Worm (Caenorhabditis elegans) whole organism, young adult: Measurements from ENCODE around the gene grd-13.

Experiments used
- B0019.2 ChIP-seq: fragments of 200-800 bp; sonication (Bioruptor generic); conservative IDR thresholded peaks from 2 replicates; pipeline ENCODE4 v1.3.6; 2022; ENCODE audit warnings: missing genetic modification reagents, missing genetic modification characterization, missing compliant biosample characterization
- B0336.3 ChIP-seq: fragments of 200-800 bp; sonication (Bioruptor generic); IDR thresholded peaks from 2 replicates; pipeline ENCODE4 v1.3.6; 2022; ENCODE audit warnings: missing genetic modification characterization, missing compliant biosample characterization
- F22D6.2 ChIP-seq: sonication (generic microtip); optimal IDR thresholded peaks from 2 replicates; lab custom pipeline; 2016; ENCODE audit warnings: mild to moderate bottlenecking, missing genetic modification characterization, missing compliant biosample characterization
- F23B12.7 ChIP-seq: sonication (generic microtip); optimal IDR thresholded peaks from 2 replicates; lab custom pipeline; 2017; ENCODE audit warnings: missing genetic modification characterization, mild to moderate bottlenecking, missing compliant biosample characterization, antibody characterized with exemption, moderate library complexity; ENCODE audit not compliant: insufficient read depth
- F33H1.4 ChIP-seq: fragments of 200-800 bp; sonication (Bioruptor generic); IDR thresholded peaks from 2 replicates; pipeline ENCODE4 v1.3.6; 2022; ENCODE audit warnings: missing genetic modification reagents, missing genetic modification characterization, missing compliant biosample characterization
- K11D2.4 ChIP-seq: fragments of 200-800 bp; sonication (Bioruptor generic); IDR thresholded peaks from 2 replicates; pipeline ENCODE4 v1.3.6; 2022; ENCODE audit warnings: missing genetic modification reagents, missing genetic modification characterization, missing compliant biosample characterization
- T07F8.4 ChIP-seq: sonication (generic microtip); optimal IDR thresholded peaks from 2 replicates; lab custom pipeline; 2016; ENCODE audit warnings: mild to moderate bottlenecking, missing genetic modification characterization, moderate library complexity, missing compliant biosample characterization
- Y56A3A.18 ChIP-seq: fragments of 200-800 bp; sonication (Bioruptor generic); IDR thresholded peaks from 2 replicates; pipeline ENCODE4 v1.3.6; 2022; ENCODE audit warnings: missing genetic modification reagents, missing genetic modification characterization, missing compliant biosample characterization
- akir-1 ChIP-seq: fragments of 200-800 bp; sonication (Bioruptor generic); optimal IDR thresholded peaks from 2 replicates; lab custom pipeline; 2018; ENCODE audit warnings: mild to moderate bottlenecking, missing genetic modification characterization, moderate library complexity, missing compliant biosample characterization
- aptf-2 ChIP-seq: fragments of 200-800 bp; sonication (Bioruptor generic); conservative IDR thresholded peaks from 2 replicates; pipeline ENCODE4 v1.3.6; 2022; ENCODE audit warnings: missing genetic modification reagents, missing genetic modification characterization, missing compliant biosample characterization
- aptf-3 ChIP-seq: fragments of 200-800 bp; sonication (Bioruptor generic); IDR thresholded peaks from 2 replicates; pipeline ENCODE4 v1.3.6; 2022; ENCODE audit warnings: missing genetic modification characterization, missing compliant biosample characterization
- athp-1 ChIP-seq: sonication (generic microtip); optimal IDR thresholded peaks from 2 replicates; lab custom pipeline; 2017; ENCODE audit warnings: mild to moderate bottlenecking, missing genetic modification characterization, missing compliant biosample characterization
- cebp-2 ChIP-seq: fragments of 200-800 bp; sonication (Bioruptor generic); IDR thresholded peaks from 2 replicates; pipeline ENCODE4 v1.3.6; 2022; ENCODE audit warnings: missing genetic modification characterization, missing compliant biosample characterization
- ceh-100 ChIP-seq: fragments of 200-800 bp; sonication (Bioruptor generic); IDR thresholded peaks from 2 replicates; pipeline ENCODE4 v1.3.6; 2022; ENCODE audit warnings: missing genetic modification reagents, missing genetic modification characterization, missing compliant biosample characterization
- ceh-27 ChIP-seq: fragments of 200-800 bp; sonication (Bioruptor generic); optimal IDR thresholded peaks from 2 replicates; lab custom pipeline; 2018; ENCODE audit warnings: mild to moderate bottlenecking, missing genetic modification characterization, moderate library complexity, missing compliant biosample characterization
- ceh-40 ChIP-seq: fragments of 200-800 bp; sonication (Bioruptor generic); IDR thresholded peaks from 2 replicates; pipeline ENCODE4 v1.3.6; 2022; ENCODE audit warnings: missing genetic modification characterization, missing compliant biosample characterization
- chd-7 ChIP-seq: sonication (generic microtip); optimal IDR thresholded peaks from 2 replicates; lab custom pipeline; 2016; ENCODE audit warnings: mild to moderate bottlenecking, missing genetic modification characterization, moderate library complexity, missing compliant biosample characterization
- die-1 ChIP-seq: sonication (generic microtip); optimal IDR thresholded peaks from 2 replicates; lab custom pipeline; 2016; ENCODE audit warnings: missing genotype, mild to moderate bottlenecking, missing genetic modification characterization, missing compliant biosample characterization
- dpff-1 ChIP-seq: sonication (generic microtip); optimal IDR thresholded peaks from 2 replicates; lab custom pipeline; 2017; ENCODE audit warnings: mild to moderate bottlenecking, missing genetic modification characterization, missing compliant biosample characterization
- efl-1 ChIP-seq: fragments of 150-350 bp; optimal IDR thresholded peaks from 2 replicates; lab custom pipeline; 2014; ENCODE audit warnings: missing biosample characterization, missing genetic modification reagents, missing genetic modification characterization
- lag-1 ChIP-seq: fragments of 200-800 bp; sonication (Bioruptor generic); IDR thresholded peaks from 2 replicates; pipeline ENCODE4 v1.3.6; 2022; ENCODE audit warnings: missing genetic modification reagents, missing genetic modification characterization, missing compliant biosample characterization
- lin-40 ChIP-seq: sonication (generic microtip); optimal IDR thresholded peaks from 2 replicates; lab custom pipeline; 2016; ENCODE audit warnings: missing genetic modification characterization, mild to moderate bottlenecking, missing compliant biosample characterization, missing genotype, missing genetic modification reagents
- lir-1 ChIP-seq: fragments of 200-800 bp; sonication (Bioruptor generic); conservative IDR thresholded peaks from 2 replicates; pipeline ENCODE4 v1.3.6; 2022; ENCODE audit warnings: missing genetic modification reagents, missing genetic modification characterization, missing compliant biosample characterization
- lsy-27 ChIP-seq: sonication (generic microtip); optimal IDR thresholded peaks from 2 replicates; lab custom pipeline; 2017; ENCODE audit warnings: missing genetic modification characterization, mild to moderate bottlenecking, missing compliant biosample characterization, antibody characterized with exemption, missing genotype, borderline replicate concordance; ENCODE audit not compliant: insufficient read depth
- madf-6 ChIP-seq: fragments of 200-800 bp; sonication (Bioruptor generic); IDR thresholded peaks from 2 replicates; pipeline ENCODE4 v1.3.6; 2022; ENCODE audit warnings: missing genetic modification reagents, missing genetic modification characterization, missing compliant biosample characterization
- mes-4 ChIP-seq: sonication (generic microtip); optimal IDR thresholded peaks from 2 replicates; lab custom pipeline; 2016; ENCODE audit warnings: missing genotype, missing genetic modification characterization, missing compliant biosample characterization
- mxl-1 ChIP-seq: sonication (generic microtip); optimal IDR thresholded peaks from 2 replicates; lab custom pipeline; 2016; ENCODE audit warnings: missing genetic modification characterization, missing compliant biosample characterization
- nfya-1 ChIP-seq: sonication (generic microtip); optimal IDR thresholded peaks from 2 replicates; lab custom pipeline; 2017; ENCODE audit warnings: antibody characterized with exemption, missing compliant biosample characterization, missing genetic modification characterization, borderline replicate concordance; ENCODE audit not compliant: insufficient read depth
- nhr-27 ChIP-seq: fragments of 200-800 bp; sonication (Bioruptor generic); optimal IDR thresholded peaks from 2 replicates; lab custom pipeline; 2018; ENCODE audit warnings: mild to moderate bottlenecking, missing genetic modification characterization, moderate library complexity, missing compliant biosample characterization
- pha-4 ChIP-seq: fragments of 150-350 bp; sonication (generic microtip); optimal IDR thresholded peaks from 2 replicates; lab custom pipeline; 2014; ENCODE audit warnings: missing biosample characterization, missing genetic modification reagents, missing genetic modification characterization
- rcor-1 ChIP-seq: fragments of 200-800 bp; sonication (Bioruptor generic); IDR thresholded peaks from 2 replicates; pipeline ENCODE4 v1.3.6; 2022; ENCODE audit warnings: missing genetic modification reagents, missing genetic modification characterization, missing compliant biosample characterization
- sea-2 ChIP-seq: fragments of 200-800 bp; sonication (Bioruptor generic); IDR thresholded peaks from 2 replicates; pipeline ENCODE4 v1.3.6; 2022; ENCODE audit warnings: missing genetic modification characterization, missing compliant biosample characterization
- tlf-1 ChIP-seq: fragments of 200-800 bp; sonication (Bioruptor generic); optimal IDR thresholded peaks from 2 replicates; lab custom pipeline; 2018; ENCODE audit warnings: mild to moderate bottlenecking, missing genetic modification characterization, missing compliant biosample characterization
- zim-3 ChIP-seq: sonication (generic microtip); optimal IDR thresholded peaks from 2 replicates; lab custom pipeline; 2017; ENCODE audit warnings: mild to moderate bottlenecking, missing genetic modification characterization, moderate library complexity, missing compliant biosample characterization
- ztf-25 ChIP-seq: fragments of 200-800 bp; sonication (Bioruptor generic); IDR thresholded peaks from 2 replicates; pipeline ENCODE4 v1.3.6; 2022; ENCODE audit warnings: missing genetic modification reagents, missing genetic modification characterization, missing compliant biosample characterization
- ztf-3 ChIP-seq: fragments of 200-800 bp; sonication (Bioruptor generic); optimal IDR thresholded peaks from 2 replicates; lab custom pipeline; 2018; ENCODE audit warnings: mild to moderate bottlenecking, missing genetic modification characterization, missing compliant biosample characterization
- ztf-6 ChIP-seq: fragments of 200-800 bp; sonication (Bioruptor generic); IDR thresholded peaks from 2 replicates; pipeline ENCODE4 v1.3.6; 2022; ENCODE audit warnings: missing genetic modification reagents, missing genetic modification characterization, missing compliant biosample characterization

Gene grd-13

ce11 chrIV:3415383-3415782 is 22.7 kb upstream of the grd-13 start, which contains the start of gene lgc-9:
Gene lgc-9, plus strand, starts transcription at chrIV:3415683.
- TF ChIP-seq B0019.2 (GFP tag; lab: Robert Waterston, UW), result no peak
- no peak for TF ChIP-seq pha-4 (tag; lab: Kevin White, UChicago)
- TF ChIP-seq rcor-1 (GFP tag; lab: Robert Waterston, UW), result no peak
- TF ChIP-seq athp-1 (tag; lab: Kevin White, UChicago), result no peak
- TF ChIP-seq B0336.3 (GFP tag; lab: Robert Waterston, UW), result no peak
- TF ChIP-seq ztf-6 (GFP tag; lab: Robert Waterston, UW), result no peak
- TF ChIP-seq lir-1 (GFP tag; lab: Robert Waterston, UW), result no peak
- no peak for TF ChIP-seq F23B12.7 (tag; lab: Kevin White, UChicago)
- TF ChIP-seq akir-1 (GFP tag; lab: Kevin White, UChicago), result no peak
- no peak for TF ChIP-seq lag-1
- TF ChIP-seq zim-3 (tag; lab: Kevin White, UChicago), result no peak
- no peak for TF ChIP-seq ceh-100
- no peak for TF ChIP-seq aptf-3 (GFP tag; lab: Robert Waterston, UW)
- no peak for TF ChIP-seq nhr-27 (tag; lab: Kevin White, UChicago)
- TF ChIP-seq tlf-1 (GFP tag; lab: Kevin White, UChicago), result no peak
- no peak for TF ChIP-seq lsy-27
- no peak for TF ChIP-seq ceh-27
- no peak for TF ChIP-seq aptf-2 (GFP tag; lab: Robert Waterston, UW)

- no peak for TF ChIP-seq dpff-1 (tag; lab: Kevin White, UChicago)
- no peak for TF ChIP-seq ztf-25 (GFP tag; lab: Robert Waterston, UW)
These were observed 19.4 kb upstream of the grd-13 start for ce11 chrIV:3418741-3419140.

DNA sequence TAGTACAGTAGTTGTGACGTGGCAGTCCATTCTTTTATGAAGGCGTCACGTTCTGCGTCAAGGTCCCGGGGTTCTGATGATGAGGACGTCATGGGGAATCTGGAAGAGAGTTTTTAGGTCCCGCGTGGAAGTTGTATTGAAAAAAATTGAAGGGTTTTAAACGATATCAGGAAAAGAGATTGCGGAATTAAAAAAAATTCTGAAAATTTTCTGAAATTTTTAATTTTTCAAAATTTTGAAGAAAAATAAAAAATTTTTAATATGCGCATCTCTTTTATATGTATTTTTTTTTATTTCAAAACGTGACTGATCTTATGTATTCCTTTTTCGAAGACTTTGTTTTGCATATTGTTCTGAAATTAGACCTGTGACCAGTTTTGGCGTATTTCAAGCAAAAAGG is 15.6 kb upstream of the grd-13 start, which contains the start of gene C04C3.6:
Gene C04C3.6 (minus strand): TSS at position 101 of the 400 bp plus-strand sequence.
- TF ChIP-seq cebp-2 (GFP tag; lab: Robert Waterston, UW), result no peak
- no peak for TF ChIP-seq die-1 (tag; lab: Kevin White, UChicago)
- TF ChIP-seq mes-4 (tag; lab: Kevin White, UChicago), result no peak
- no peak for TF ChIP-seq nfya-1 (tag; lab: Kevin White, UChicago)
- TF ChIP-seq T07F8.4 (tag; lab: Kevin White, UChicago), result no peak
- no peak for TF ChIP-seq efl-1 (GFP tag; lab: Kevin White, UChicago)
- TF ChIP-seq ztf-3 (GFP tag; lab: Kevin White, UChicago), result no peak
- TF ChIP-seq sea-2 (GFP tag; lab: Robert Waterston, UW), result no peak
- no peak for TF ChIP-seq ceh-40
- TF ChIP-seq Y56A3A.18, result no peak

DNA sequence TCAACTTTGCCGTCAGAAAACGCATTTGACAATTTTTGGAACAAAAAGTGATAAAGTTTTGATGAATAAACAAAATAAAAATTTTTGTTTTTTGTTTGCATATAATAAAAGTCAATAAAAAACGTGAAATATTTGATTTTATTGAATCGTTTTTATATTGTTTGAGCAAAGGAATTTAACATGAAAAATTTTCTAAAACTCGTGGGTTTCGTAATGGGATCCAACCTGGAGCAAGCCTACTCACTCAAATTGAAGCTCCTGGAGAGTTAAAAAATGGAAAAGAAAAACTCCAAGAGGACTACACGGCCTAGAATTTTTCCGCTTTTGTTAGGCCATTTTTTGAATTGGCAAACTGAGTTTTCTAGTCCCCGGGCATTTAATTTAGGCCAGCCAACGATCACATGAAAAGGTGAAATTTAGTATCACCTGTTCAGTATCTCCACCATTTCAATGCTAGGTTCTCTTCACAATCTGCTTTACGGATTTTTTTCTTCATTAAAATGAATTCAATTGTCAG is 9.6 kb upstream of the grd-13 start, which contains the start of the genes C04C3.9 and srz-60:
Gene C04C3.9 (minus strand): TSS at position 101 of the 517 bp plus-strand sequence.
Gene srz-60 (plus strand): TSS at position 467 of the 517 bp plus-strand sequence.
- no peak for TF ChIP-seq mxl-1 (tag; lab: Kevin White, UChicago)
- TF ChIP-seq F22D6.2 (tag; lab: Kevin White, UChicago), result no peak
- no peak for TF ChIP-seq madf-6 (GFP tag; lab: Robert Waterston, UW)
- no peak for TF ChIP-seq B0336.3 (GFP tag; lab: Robert Waterston, UW)
- no peak for TF ChIP-seq aptf-3 (GFP tag; lab: Robert Waterston, UW)
- TF ChIP-seq K11D2.4, result no peak
- no peak for TF ChIP-seq lin-40 (tag; lab: Kevin White, UChicago)
- TF ChIP-seq chd-7, result no peak
- no peak for TF ChIP-seq F33H1.4 (GFP tag; lab: Robert Waterston, UW)
